Fruit fly (Drosophila melanogaster): ENCODE results near the gene Dsk.

Dsk gene

dm6 chr3R:4220780-4221179 lies 30.7 kb upstream of the Dsk start (continued):
- TF ChIP-seq B-H2 (GFP tag; optimal IDR thresholded peaks at IDR 0.05): peak; percentile 62
- no peak for TF ChIP-seq CG15479 (GFP tag; optimal IDR thresholded peaks at IDR 0.05)
- TF ChIP-seq unpg (GFP tag; optimal IDR thresholded peaks at IDR 0.05): no peak
- peak; percentile 74 for TF ChIP-seq HmgZ (tag; optimal IDR thresholded peaks at IDR 0.05)
- peak; percentile 70 for TF ChIP-seq CG13624 (GFP tag; optimal IDR thresholded peaks at IDR 0.05)
- peak; percentile 35 for TF ChIP-seq shn (GFP tag; optimal IDR thresholded peaks at IDR 0.05)
- no peak for TF ChIP-seq CG3065 (GFP tag; optimal IDR thresholded peaks at IDR 0.05)
- no peak for TF ChIP-seq trh (GFP tag; optimal IDR thresholded peaks at IDR 0.05)
- peak; percentile 92 for TF ChIP-seq CG2129 (GFP tag; IDR thresholded peaks at IDR 0.05; ENCODE audit: partially characterized antibody)
- no peak for TF ChIP-seq jigr1 (GFP tag; IDR thresholded peaks at IDR 0.05)
- TF ChIP-seq grau (tag; optimal IDR thresholded peaks at IDR 0.05): peak; percentile 45
- no peak for TF ChIP-seq CG4820 (GFP tag; optimal IDR thresholded peaks at IDR 0.05)
- no peak for TF ChIP-seq CG4404 (GFP tag; IDR thresholded peaks at IDR 0.05)
- peak; percentile 97 for TF ChIP-seq inv (GFP tag; IDR thresholded peaks at IDR 0.05; ENCODE audit: partially characterized antibody)
- no peak for TF ChIP-seq kni (GFP tag; optimal IDR thresholded peaks at IDR 0.05)
- peak; percentile 25 for TF ChIP-seq CG13775 (GFP tag; optimal IDR thresholded peaks at IDR 0.05)
- no peak for TF ChIP-seq TFAM (GFP tag; optimal IDR thresholded peaks at IDR 0.05)
- no peak for TF ChIP-seq sim (GFP tag; IDR thresholded peaks at IDR 0.05)
- TF ChIP-seq PHDP (tag; optimal IDR thresholded peaks at IDR 0.05): peak; percentile 19
- TF ChIP-seq Sry-δ (GFP tag; optimal IDR thresholded peaks at IDR 0.05): peak; percentile 88
- no peak for TF ChIP-seq Fer2 (tag; optimal IDR thresholded peaks at IDR 0.05)
- TF ChIP-seq CG7786 (GFP tag; optimal IDR thresholded peaks at IDR 0.05): peak; percentile 36
- TF ChIP-seq tio (GFP tag; optimal IDR thresholded peaks at IDR 0.05): no peak
- TF ChIP-seq CG31224 (GFP tag; IDR thresholded peaks at IDR 0.05): no peak
- TF ChIP-seq CG5953 (GFP tag; IDR thresholded peaks at IDR 0.05): no peak
- TF ChIP-seq seq (GFP tag; IDR thresholded peaks at IDR 0.05): no peak
- no peak for TF ChIP-seq D19A (tag; optimal IDR thresholded peaks at IDR 0.05)
- peak; percentile 70 for TF ChIP-seq Ets97D (GFP tag; optimal IDR thresholded peaks at IDR 0.05)
- TF ChIP-seq CG14860 (GFP tag; IDR thresholded peaks at IDR 0.05; ENCODE audit: partially characterized antibody): peak; percentile 96
- TF ChIP-seq ato (GFP tag; IDR thresholded peaks at IDR 0.05; ENCODE audit: partially characterized antibody): peak; percentile 97
- no peak for TF ChIP-seq lab (GFP tag; optimal IDR thresholded peaks at IDR 0.05)
- TF ChIP-seq CG7372 (GFP tag; IDR thresholded peaks at IDR 0.05): no peak
- TF ChIP-seq lilli (GFP tag; optimal IDR thresholded peaks at IDR 0.05): peak; percentile 56
- peak; percentile 64 for TF ChIP-seq CG2120 (GFP tag; optimal IDR thresholded peaks at IDR 0.05)
- TF ChIP-seq Scr (GFP tag; IDR thresholded peaks at IDR 0.05; ENCODE audit: partially characterized antibody): peak; percentile 95
- peak; percentile 97 for TF ChIP-seq zen2 (GFP tag; IDR thresholded peaks at IDR 0.05; ENCODE audit: partially characterized antibody)
- TF ChIP-seq maf-S (GFP tag; optimal IDR thresholded peaks at IDR 0.05): peak; percentile 27
- TF ChIP-seq CG5180 (GFP tag; optimal IDR thresholded peaks at IDR 0.05): no peak
- TF ChIP-seq lmd (GFP tag; IDR thresholded peaks at IDR 0.05): peak; percentile 37; the same call in 1 of the 2 replicates

DNA sequence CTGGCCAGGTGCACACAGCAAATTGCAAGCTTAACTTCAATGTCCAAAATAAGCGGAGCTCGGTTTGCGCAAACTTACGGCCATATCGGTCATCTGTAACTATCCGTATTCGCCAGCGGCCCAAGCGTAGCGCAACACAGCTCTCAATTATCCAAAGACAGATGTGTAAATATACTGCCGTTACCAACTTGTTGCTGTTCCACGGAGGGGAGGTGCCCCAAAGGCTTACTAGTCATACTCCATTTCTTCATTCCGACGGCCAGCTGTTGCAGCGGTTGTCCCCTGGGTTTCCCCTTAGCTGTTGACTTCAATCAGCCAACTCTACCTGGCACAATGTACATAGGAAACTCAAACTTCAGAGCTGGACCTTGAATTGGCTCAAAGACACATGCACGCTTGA lies 30.0 kb upstream of the Dsk start, which contains the start of gene CG31516:
TSS of gene CG31516 (minus strand) at position 101 of the 400 bp plus-strand sequence.
- TF ChIP-seq Ada2b (GFP tag; IDR thresholded peaks at IDR 0.05) (no peak), CG12942 (GFP tag; optimal IDR thresholded peaks at IDR 0.05) (no peak)

Measured in whole organism, embryonic.